Worm (Caenorhabditis elegans) whole organism, young adult: Measurements from ENCODE around the gene inf-1.

Experiments used
- F49E8.2 ChIP-seq: sonication (generic microtip); optimal IDR thresholded peaks from 3 replicates; lab custom pipeline; 2017; ENCODE audit warnings: missing genetic modification characterization, mild to moderate bottlenecking, missing compliant biosample characterization, antibody characterized with exemption, moderate library complexity; ENCODE audit not compliant: insufficient read depth
- K12H6.12 ChIP-seq: fragments of 200-800 bp; sonication (Bioruptor generic); optimal IDR thresholded peaks from 2 replicates; lab custom pipeline; 2018; ENCODE audit warnings: mild to moderate bottlenecking, missing genetic modification characterization, missing compliant biosample characterization
- Y53G8AR.9 ChIP-seq: fragments of 200-800 bp; sonication (Bioruptor generic); conservative IDR thresholded peaks from 2 replicates; pipeline ENCODE4 v1.3.6; 2022; ENCODE audit warnings: missing genetic modification reagents, missing genetic modification characterization, missing compliant biosample characterization
- Y95B8A.8 ChIP-seq: fragments of 200-800 bp; sonication (Bioruptor generic); IDR thresholded peaks from 2 replicates; pipeline ENCODE4 v1.3.6; 2022; ENCODE audit warnings: missing genetic modification reagents, missing genetic modification characterization, missing compliant biosample characterization
- egl-18 ChIP-seq: fragments of 200-800 bp; sonication (Bioruptor generic); IDR thresholded peaks from 2 replicates; pipeline ENCODE4 v1.3.6; 2022; ENCODE audit warnings: missing genetic modification reagents, missing genetic modification characterization, missing compliant biosample characterization
- gei-17 ChIP-seq: fragments of 200-800 bp; sonication (Bioruptor generic); optimal IDR thresholded peaks from 2 replicates; lab custom pipeline; 2018; ENCODE audit warnings: mild to moderate bottlenecking, missing genetic modification characterization, missing compliant biosample characterization
- sdz-38 ChIP-seq: sonication (generic microtip); optimal IDR thresholded peaks from 2 replicates; lab custom pipeline; 2016; ENCODE audit warnings: missing genotype, missing genetic modification characterization, missing compliant biosample characterization
- unc-62 ChIP-seq: fragments of 150-350 bp; optimal IDR thresholded peaks from 2 replicates; lab custom pipeline; 2014; ENCODE audit warnings: missing biosample characterization, missing genetic modification reagents, missing genetic modification characterization
- ztf-3 ChIP-seq: fragments of 200-800 bp; sonication (Bioruptor generic); optimal IDR thresholded peaks from 2 replicates; lab custom pipeline; 2018; ENCODE audit warnings: mild to moderate bottlenecking, missing genetic modification characterization, missing compliant biosample characterization

DNA sequence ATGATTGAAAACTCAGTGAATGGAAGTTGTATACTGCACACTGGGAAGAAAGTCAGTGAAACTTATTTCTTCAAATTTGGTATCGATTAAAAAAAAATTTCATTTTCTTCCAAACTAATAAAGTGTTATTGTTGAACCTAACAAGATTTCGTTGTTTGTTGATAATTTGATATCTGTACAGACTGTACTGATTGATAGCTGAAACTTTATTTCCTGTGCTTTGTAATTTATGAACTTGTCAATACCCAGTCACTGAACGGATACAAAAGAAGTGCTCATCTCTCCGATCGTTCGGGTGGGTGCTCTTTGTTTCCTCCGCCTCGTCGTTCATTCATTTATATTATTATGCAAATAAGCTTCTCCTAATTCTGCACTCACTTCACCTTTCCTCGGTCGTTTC, 39.2 kb downstream of the inf-1 start, which contains the start of gene F31E3.12:
- TF ChIP-seq ztf-3 (GFP tag; lab: Kevin White, UChicago) (no peak), Y53G8AR.9 (no peak), Y95B8A.8 (GFP tag; lab: Robert Waterston, UW) (no peak), K12H6.12 (tag; lab: Kevin White, UChicago) (no peak), gei-17 (GFP tag; lab: Kevin White, UChicago) (no peak), F49E8.2 (tag; lab: Kevin White, UChicago) (no peak), egl-18 (GFP tag; lab: Robert Waterston, UW) (no peak), unc-62 (GFP tag; lab: Kevin White, UChicago) (no peak), sdz-38 (tag; lab: Kevin White, UChicago) (no peak)
